Worm (Caenorhabditis elegans) whole organism, L4 larva: ENCODE data around the gene jmjd-1.1.

Experiments used
- F10B5.3 ChIP-seq: sonication (generic microtip); optimal IDR thresholded peaks from 2 replicates; lab custom pipeline; 2016; ENCODE audit warnings: mild to moderate bottlenecking, missing genetic modification characterization, missing compliant biosample characterization
- F37D6.2 ChIP-seq: sonication (generic microtip); optimal IDR thresholded peaks from 2 replicates; lab custom pipeline; 2016; ENCODE audit warnings: mild to moderate bottlenecking, missing genetic modification characterization, missing compliant biosample characterization
- F44E2.7 ChIP-seq: fragments of 200-800 bp; sonication (Bioruptor generic); IDR thresholded peaks from 2 replicates; pipeline ENCODE4 v2.1.2; 2022; ENCODE audit warnings: missing genetic modification characterization, missing compliant biosample characterization
- T20F7.1 ChIP-seq: fragments of 200-800 bp; sonication (Bioruptor generic); optimal IDR thresholded peaks from 2 replicates; lab custom pipeline; 2018; ENCODE audit warnings: mild to moderate bottlenecking, missing genetic modification characterization, missing compliant biosample characterization
- T26A8.4 ChIP-seq: fragments of 200-800 bp; sonication (Bioruptor generic); IDR thresholded peaks from 2 replicates; pipeline ENCODE4 v1.3.6; 2022; ENCODE audit warnings: missing genetic modification characterization, missing compliant biosample characterization
- Y5F2A.4 ChIP-seq: fragments of 200-800 bp; sonication (Bioruptor generic); optimal IDR thresholded peaks from 2 replicates; lab custom pipeline; 2018; ENCODE audit warnings: mild to moderate bottlenecking, missing genetic modification characterization, missing compliant biosample characterization
- ZK546.5 ChIP-seq, 2 experiments: sonication (generic microtip); optimal IDR thresholded peaks; 2 replicates each; lab custom pipeline; 2017; ENCODE audit warnings: missing biosample characterization in 2 of 2, missing genetic modification characterization in 2 of 2
- aha-1 ChIP-seq: fragments of 150-350 bp; peaks from one replicate; lab custom pipeline; 2014; ENCODE audit warnings: missing biosample characterization, missing genetic modification characterization
- ama-1 ChIP-seq: fragments of 150-350 bp; optimal IDR thresholded peaks from 2 replicates; lab custom pipeline; 2014; ENCODE audit warnings: inconsistent platforms, mixed read lengths
- arid-1 ChIP-seq: fragments of 200-800 bp; sonication (Bioruptor generic); conservative IDR thresholded peaks from 2 replicates; pipeline ENCODE4 v1.3.6; 2022; ENCODE audit warnings: missing genetic modification reagents, missing genetic modification characterization, missing compliant biosample characterization
- ceh-82 ChIP-seq: sonication (generic microtip); optimal IDR thresholded peaks from 2 replicates; lab custom pipeline; 2017; ENCODE audit warnings: missing biosample characterization, missing genetic modification characterization
- daf-19 ChIP-seq: fragments of 200-800 bp; sonication (Bioruptor generic); conservative IDR thresholded peaks from 2 replicates; pipeline ENCODE4 v1.3.6; 2022; ENCODE audit warnings: missing genetic modification characterization, missing compliant biosample characterization
- dmd-9 ChIP-seq: fragments of 200-800 bp; sonication (Bioruptor generic); IDR thresholded peaks from 2 replicates; pipeline ENCODE4 v1.3.6; 2022; ENCODE audit warnings: missing genetic modification reagents, missing genetic modification characterization, missing compliant biosample characterization
- dpl-1 ChIP-seq: fragments of 150-350 bp; optimal IDR thresholded peaks from 2 replicates; lab custom pipeline; 2014; ENCODE audit warnings: missing biosample characterization, missing genetic modification reagents, missing genetic modification characterization
- duxl-1 ChIP-seq: sonication (generic microtip); optimal IDR thresholded peaks from 2 replicates; lab custom pipeline; 2016; ENCODE audit warnings: mild to moderate bottlenecking, missing genetic modification characterization, moderate library complexity, missing compliant biosample characterization; ENCODE audit not compliant: poor library complexity
- dve-1 ChIP-seq: sonication (generic microtip); optimal IDR thresholded peaks from 2 replicates; lab custom pipeline; 2017; ENCODE audit warnings: antibody characterized with exemption, mild to moderate bottlenecking, missing genetic modification characterization, missing compliant biosample characterization; ENCODE audit not compliant: insufficient read depth
- egl-43 ChIP-seq: fragments of 200-800 bp; sonication (Bioruptor generic); IDR thresholded peaks from 2 replicates; pipeline ENCODE4 v1.3.6; 2022; ENCODE audit warnings: missing genetic modification reagents, missing genetic modification characterization, missing compliant biosample characterization
- fkh-10 ChIP-seq: fragments of 150-350 bp; optimal IDR thresholded peaks from 2 replicates; lab custom pipeline; 2014; ENCODE audit warnings: missing biosample characterization, missing genetic modification reagents, missing genetic modification characterization
- fos-1 ChIP-seq: fragments of 150-350 bp; optimal IDR thresholded peaks from 2 replicates; lab custom pipeline; 2014; ENCODE audit warnings: missing biosample characterization, missing genetic modification characterization
- gei-8 ChIP-seq: fragments of 200-800 bp; sonication (Bioruptor generic); optimal IDR thresholded peaks from 2 replicates; lab custom pipeline; 2018; ENCODE audit warnings: mild to moderate bottlenecking, missing genetic modification characterization, missing compliant biosample characterization
- jun-1 ChIP-seq: fragments of 150-350 bp; optimal IDR thresholded peaks from 2 replicates; lab custom pipeline; 2014; ENCODE audit warnings: missing biosample characterization, missing genetic modification reagents, missing genetic modification characterization
- lim-7 ChIP-seq: fragments of 200-800 bp; sonication (Bioruptor generic); IDR thresholded peaks from 2 replicates; pipeline ENCODE4 v1.3.6; 2022; ENCODE audit warnings: missing genetic modification characterization, missing compliant biosample characterization
- lin-13 ChIP-seq: fragments of 150-350 bp; optimal IDR thresholded peaks from 2 replicates; lab custom pipeline; 2014; ENCODE audit warnings: missing biosample characterization, missing genetic modification reagents, missing genetic modification characterization
- lin-15B ChIP-seq: fragments of 150-350 bp; sonication (generic microtip); optimal IDR thresholded peaks from 3 replicates; lab custom pipeline; 2014; ENCODE audit warnings: missing biosample characterization, missing genetic modification characterization
- lin-29 ChIP-seq: fragments of 200-800 bp; sonication (Bioruptor generic); IDR thresholded peaks from 2 replicates; pipeline ENCODE4 v1.3.6; 2022; ENCODE audit warnings: missing genetic modification reagents, missing genetic modification characterization, missing compliant biosample characterization
- lin-39 ChIP-seq: fragments of 150-350 bp; optimal IDR thresholded peaks from 2 replicates; lab custom pipeline; 2014; ENCODE audit warnings: missing biosample characterization, missing genetic modification reagents, missing genetic modification characterization
- lir-3 ChIP-seq: sonication (generic microtip); optimal IDR thresholded peaks from 2 replicates; lab custom pipeline; 2016; ENCODE audit warnings: mild to moderate bottlenecking, missing genetic modification characterization, missing compliant biosample characterization
- madf-9 ChIP-seq: fragments of 200-800 bp; sonication (Bioruptor generic); conservative IDR thresholded peaks from 2 replicates; pipeline ENCODE4 v1.3.6; 2022; ENCODE audit warnings: missing genetic modification reagents, missing genetic modification characterization, missing compliant biosample characterization
- mdt-29 ChIP-seq: fragments of 200-800 bp; sonication (Bioruptor generic); IDR thresholded peaks from 2 replicates; pipeline ENCODE4 v1.3.6; 2022; ENCODE audit warnings: missing genetic modification reagents, missing genetic modification characterization, missing compliant biosample characterization
- nhr-237 ChIP-seq: sonication (generic microtip); optimal IDR thresholded peaks from 2 replicates; lab custom pipeline; 2017; ENCODE audit warnings: missing biosample characterization, missing genetic modification characterization
- nhr-25 ChIP-seq: sonication (generic microtip); optimal IDR thresholded peaks from 2 replicates; lab custom pipeline; 2017; ENCODE audit warnings: missing genetic modification characterization, mild to moderate bottlenecking, missing compliant biosample characterization, antibody characterized with exemption, moderate library complexity, borderline replicate concordance; ENCODE audit not compliant: insufficient read depth
- nhr-28 ChIP-seq: fragments of 150-350 bp; optimal IDR thresholded peaks from 2 replicates; lab custom pipeline; 2014; ENCODE audit warnings: missing biosample characterization, missing genetic modification characterization
- nhr-41 ChIP-seq: fragments of 200-800 bp; sonication (Bioruptor generic); IDR thresholded peaks from 2 replicates; pipeline ENCODE4 v1.3.6; 2022; ENCODE audit warnings: missing genetic modification reagents, missing genetic modification characterization, missing compliant biosample characterization
- nhr-48 ChIP-seq: sonication (generic microtip); optimal IDR thresholded peaks from 2 replicates; lab custom pipeline; 2016; ENCODE audit warnings: mild to moderate bottlenecking, missing genetic modification characterization, missing compliant biosample characterization
- nhr-6 ChIP-seq: fragments of 150-350 bp; optimal IDR thresholded peaks from 2 replicates; lab custom pipeline; 2014; ENCODE audit warnings: missing biosample characterization, missing genetic modification characterization
- pqm-1 ChIP-seq: sonication (generic microtip); optimal IDR thresholded peaks from 2 replicates; lab custom pipeline; 2017; ENCODE audit warnings: missing biosample characterization, missing genetic modification characterization
- saeg-2 ChIP-seq: fragments of 200-800 bp; sonication (Bioruptor generic); IDR thresholded peaks from 2 replicates; pipeline ENCODE4 v1.3.6; 2022; ENCODE audit warnings: missing genetic modification reagents, missing genetic modification characterization, missing compliant biosample characterization
- set-16 ChIP-seq: fragments of 200-800 bp; sonication (Bioruptor generic); IDR thresholded peaks from 2 replicates; pipeline ENCODE4 v1.3.6; 2022; ENCODE audit warnings: missing genetic modification reagents, missing genetic modification characterization, missing compliant biosample characterization
- snpc-1.2 ChIP-seq: fragments of 200-800 bp; sonication (Bioruptor generic); IDR thresholded peaks from 2 replicates; pipeline ENCODE4 v1.3.6; 2022; ENCODE audit warnings: missing genetic modification reagents, missing genetic modification characterization, missing compliant biosample characterization
- snpc-4 ChIP-seq: fragments of 150-350 bp; optimal IDR thresholded peaks from 2 replicates; lab custom pipeline; 2014; ENCODE audit warnings: missing biosample characterization, missing genetic modification characterization
- spr-3 ChIP-seq: fragments of 200-800 bp; sonication (Bioruptor generic); optimal IDR thresholded peaks from 2 replicates; lab custom pipeline; 2018; ENCODE audit warnings: mild to moderate bottlenecking, missing genetic modification characterization, missing compliant biosample characterization
- tra-1 ChIP-seq: fragments of 200-800 bp; sonication (Bioruptor generic); IDR thresholded peaks from 2 replicates; pipeline ENCODE4 v1.3.6; 2022; ENCODE audit warnings: missing genetic modification reagents, missing genetic modification characterization, missing compliant biosample characterization

The jmjd-1.1 gene

DNA sequence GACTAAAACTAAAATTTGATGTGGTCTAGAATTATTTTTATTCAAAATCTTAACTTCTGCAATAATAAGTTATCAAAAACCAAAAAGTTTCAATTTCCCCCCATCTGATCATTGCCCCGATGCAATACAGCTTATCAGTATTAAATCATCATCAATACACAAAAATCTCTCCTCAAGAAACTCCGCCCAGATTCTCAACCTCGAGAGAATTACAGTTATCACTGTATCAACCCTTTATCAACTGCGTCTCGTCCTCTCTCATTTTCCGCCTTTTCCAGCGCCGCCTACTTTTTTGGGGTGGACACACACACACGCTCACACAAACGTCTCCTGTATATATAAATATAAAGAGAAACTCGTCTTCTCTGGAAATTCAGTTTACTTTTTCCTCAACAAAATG is 36.0 kb downstream of the jmjd-1.1 start, which contains the start of gene T27D12.1 (continued):
- TF ChIP-seq lin-29 (GFP tag; lab: Robert Waterston, UW) (no peak), F37D6.2 (tag; lab: Kevin White, UChicago) (no peak), lin-15B (tag; lab: Kevin White, UChicago) (no peak)
- TF ChIP-seq, all 104 proteins: peak for 0

DNA sequence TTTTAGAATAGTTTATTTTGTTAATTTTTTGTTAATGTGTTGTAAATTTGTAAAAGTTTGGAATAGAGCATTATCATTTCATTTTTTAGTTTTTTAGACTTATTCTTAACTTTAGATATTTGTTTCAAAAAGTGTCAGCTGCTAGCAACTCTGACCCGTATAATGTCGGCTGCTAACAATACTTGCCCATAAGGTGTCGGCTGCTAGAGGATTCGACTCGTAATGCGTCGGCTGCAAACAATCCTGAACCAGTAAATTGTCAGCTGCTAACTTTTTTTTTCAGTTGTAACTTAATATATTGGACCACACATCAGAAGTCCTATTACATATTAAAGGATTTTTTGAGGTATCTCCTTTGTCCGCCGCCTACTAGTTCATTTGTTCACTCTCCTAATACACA is 36.4 kb downstream of the jmjd-1.1 start:
- no peak for TF ChIP-seq jun-1 (tag; lab: Kevin White, UChicago)
- no peak for TF ChIP-seq dpl-1
- no peak for TF ChIP-seq ama-1
- 0 out of 2 replicates have a peak, but pooled peaks have one; percentile 23 for TF ChIP-seq T26A8.4 (GFP tag; lab: Robert Waterston, UW)

DNA sequence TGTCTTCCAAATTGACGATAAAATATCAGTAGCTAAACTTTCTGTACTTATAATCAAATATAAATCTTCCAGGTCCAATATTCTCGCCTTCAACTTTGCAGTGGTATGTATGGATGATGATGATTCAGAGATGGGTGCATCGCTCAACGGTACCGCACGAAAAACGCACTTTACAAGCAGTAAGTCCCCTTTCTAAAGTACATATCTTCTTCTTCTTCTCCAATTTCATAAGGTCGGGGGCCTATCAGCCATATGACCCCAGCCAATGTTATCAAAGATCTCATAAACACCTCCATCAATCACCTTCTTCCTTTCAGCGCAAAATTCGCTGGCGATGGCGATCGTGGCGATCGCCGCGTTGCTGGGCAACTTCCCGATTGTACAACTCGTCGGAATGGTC is 37.1 kb downstream of the jmjd-1.1 start:
- peak; percentile 13 for TF ChIP-seq nhr-28 (tag; lab: Kevin White, UChicago)
- no peak for TF ChIP-seq snpc-1.2 (GFP tag; lab: Robert Waterston, UW)

DNA sequence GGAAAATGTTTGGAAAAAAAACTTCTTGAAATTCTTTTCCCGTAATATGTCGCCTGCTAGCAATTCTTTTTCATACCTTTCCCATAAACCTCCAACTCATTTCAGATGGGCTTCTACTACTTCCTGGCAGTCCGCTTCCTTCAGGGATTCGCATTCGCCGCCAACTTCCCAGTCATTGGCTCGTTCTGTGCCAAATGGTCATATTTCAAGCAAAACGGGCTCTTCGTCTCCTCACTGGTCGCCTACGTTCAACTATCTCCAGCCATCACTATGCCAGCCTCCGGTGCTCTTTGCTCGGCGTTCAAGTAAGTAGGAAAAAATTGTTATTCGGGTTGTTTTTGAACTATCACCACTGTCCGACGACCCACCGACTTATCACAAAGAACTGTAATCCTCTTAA is 37.7 kb downstream of the jmjd-1.1 start:
- TF ChIP-seq aha-1 (tag; lab: Kevin White, UChicago) (peak; percentile 27), ama-1 (no peak), lin-39 (tag; lab: Kevin White, UChicago) (no peak)

DNA sequence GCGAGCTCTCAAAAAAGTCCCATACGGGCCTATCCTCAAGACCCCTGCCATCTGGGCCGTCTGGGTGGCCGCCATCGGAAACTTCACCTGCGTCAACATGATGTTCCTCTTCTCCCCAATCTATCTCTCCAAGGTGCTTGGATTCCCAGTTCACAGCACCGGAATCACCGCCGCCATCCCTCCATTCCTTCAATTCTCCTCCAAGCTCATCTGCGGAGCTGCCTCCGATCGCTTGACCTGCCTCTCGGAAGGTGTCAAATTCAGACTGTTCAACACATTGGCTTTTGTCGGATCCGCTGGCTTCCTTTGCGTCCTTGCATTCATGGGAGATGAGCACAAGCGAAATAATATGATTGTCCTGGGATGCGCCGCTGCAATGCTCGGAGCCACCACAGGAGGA is 38.6 kb downstream of the jmjd-1.1 start:
- TF ChIP-seq madf-9 (GFP tag; lab: Robert Waterston, UW) (0 out of 2 replicates have a peak, but pooled peaks have one; percentile 6), egl-43 (0 out of 2 replicates have a peak, but pooled peaks have one; percentile 10), nhr-28 (tag; lab: Kevin White, UChicago) (no peak), lin-13 (GFP tag; lab: Kevin White, UChicago) (no peak), set-16 (GFP tag; lab: Robert Waterston, UW) (peak; percentile 76), jun-1 (tag; lab: Kevin White, UChicago) (no peak), daf-19 (GFP tag; lab: Robert Waterston, UW) (no peak)

DNA sequence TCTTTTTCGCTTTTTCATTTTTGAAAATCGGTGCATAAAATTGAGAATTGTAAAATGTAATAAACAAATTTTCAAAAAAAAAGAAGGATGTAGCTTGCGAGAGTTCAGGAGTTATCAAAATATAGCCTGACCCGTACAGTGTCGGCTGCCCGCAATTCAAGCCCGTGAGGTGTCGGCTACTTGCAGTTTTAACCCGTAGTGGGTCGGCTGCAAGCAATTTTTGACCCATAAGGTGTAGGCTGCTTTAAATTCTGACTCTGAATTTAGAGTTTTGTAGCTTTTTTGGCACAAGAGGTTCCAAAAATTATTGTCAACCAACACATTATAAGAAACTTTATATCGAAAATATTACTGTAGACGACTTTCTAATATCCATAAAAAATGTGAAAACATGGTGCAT is 39.6 kb downstream of the jmjd-1.1 start:
- TF ChIP-seq spr-3 (GFP tag; lab: Kevin White, UChicago) (no peak), nhr-28 (tag; lab: Kevin White, UChicago) (peak; percentile 15), F10B5.3 (tag; lab: Kevin White, UChicago) (no peak), ceh-82 (tag; lab: Kevin White, UChicago) (no peak), dve-1 (peak; percentile 0), lin-39 (tag; lab: Kevin White, UChicago) (no peak), T20F7.1 (GFP tag; lab: Kevin White, UChicago) (no peak), gei-8 (GFP tag; lab: Kevin White, UChicago) (peak; percentile 13), ZK546.5 (tag; optimal IDR thresholded peaks at IDR 0.05; lab: Kevin White, UChicago) (no peak), fkh-10 (GFP tag; lab: Kevin White, UChicago) (no peak), nhr-237 (tag; lab: Kevin White, UChicago) (no peak), nhr-25 (tag; lab: Kevin White, UChicago) (peak; percentile 66), snpc-4 (tag; lab: Kevin White, UChicago) (peak; percentile 41), lir-3 (tag; lab: Kevin White, UChicago) (no peak), snpc-1.2 (GFP tag; lab: Robert Waterston, UW) (0 out of 2 replicates have a peak, but pooled peaks have one; percentile 45), pqm-1 (no peak), lim-7 (0 out of 2 replicates have a peak, but pooled peaks have one; percentile 21), tra-1 (no peak), F44E2.7 (GFP tag; lab: Robert Waterston, UW) (no peak), duxl-1 (tag; lab: Kevin White, UChicago) (peak; percentile 7), nhr-6 (tag; lab: Kevin White, UChicago) (no peak), arid-1 (GFP tag; lab: Robert Waterston, UW) (no peak), mdt-29 (GFP tag; lab: Robert Waterston, UW) (no peak), nhr-41 (GFP tag; lab: Robert Waterston, UW) (no peak), saeg-2 (GFP tag; lab: Robert Waterston, UW) (no peak), fos-1 (tag; lab: Kevin White, UChicago) (no peak), dmd-9 (GFP tag; lab: Robert Waterston, UW) (no peak), Y5F2A.4 (GFP tag; lab: Kevin White, UChicago) (no peak), nhr-48 (tag; lab: Kevin White, UChicago) (no peak), egl-43 (no peak)
